Worm (Caenorhabditis elegans): Measurements from ENCODE around the gene Y57A10C.1.
"Not testable (repeated sequence)": the region's sequence is repeated elsewhere in the genome, so short reads cannot be mapped to it uniquely, and the experiment has no call there.

Y57A10C.1 gene

DNA sequence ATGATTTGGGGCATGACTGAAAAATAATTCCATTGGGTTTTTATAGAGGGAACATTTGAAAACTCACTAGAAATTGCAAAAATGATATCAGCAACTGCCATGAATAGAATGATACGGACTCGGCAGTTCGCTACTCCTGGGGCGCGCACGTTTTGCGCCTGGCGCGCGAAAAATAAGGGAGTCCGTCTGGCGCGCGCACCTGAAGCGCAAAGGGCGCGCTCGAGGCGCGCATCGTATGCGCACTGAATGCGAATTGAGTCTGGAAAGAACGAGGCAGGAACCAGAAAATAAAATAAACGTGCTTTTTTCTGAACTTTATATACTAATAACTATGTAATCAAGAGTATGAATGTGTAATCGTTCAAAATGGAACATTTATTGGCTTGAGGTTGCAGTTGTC, 28.8 kb upstream of the Y57A10C.1 start, which contains the start of gene Y57A10C.10:
Gene Y57A10C.10 (minus strand): TSS at position 101 of the 400 bp plus-strand sequence.
- not testable (repeated sequence) for TF ChIP-seq ref-1 (GFP tag; conservative IDR thresholded peaks at IDR 0.05); ztf-29 (GFP tag; IDR thresholded peaks at IDR 0.05); med-1 (GFP tag; optimal IDR thresholded peaks at IDR 0.05; ENCODE audit: insufficient read depth)

DNA sequence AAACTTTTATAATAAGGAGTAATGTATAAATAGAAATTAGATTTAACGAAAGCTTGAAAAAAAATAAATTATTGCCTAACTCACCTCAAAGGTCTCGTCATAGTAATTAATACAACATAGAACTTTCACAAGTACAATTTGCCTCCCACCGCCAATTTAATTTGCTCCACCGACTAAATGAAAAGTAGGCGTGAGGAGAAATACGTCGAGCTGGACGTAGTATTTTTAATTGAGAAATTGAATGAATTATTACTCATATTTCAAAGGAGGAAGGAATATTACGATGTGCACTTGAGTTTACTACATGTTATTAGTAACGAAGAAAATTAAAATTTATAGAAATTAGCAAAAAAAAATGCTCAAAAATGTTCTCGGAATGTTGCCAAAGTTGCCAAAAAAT, 26.1 kb upstream of the Y57A10C.1 start, which contains the start of gene Y57A10C.9:
Gene Y57A10C.9 (minus strand): TSS at position 101 of the 400 bp plus-strand sequence.
- no peak for TF ChIP-seq ref-1 (GFP tag; conservative IDR thresholded peaks at IDR 0.05)
- no peak for TF ChIP-seq med-1 (GFP tag; optimal IDR thresholded peaks at IDR 0.05; ENCODE audit: insufficient read depth)
- TF ChIP-seq ztf-29 (GFP tag; IDR thresholded peaks at IDR 0.05) = no peak
- TF ChIP-seq cog-1 (tag; optimal IDR thresholded peaks at IDR 0.05) = no peak
- no peak for TF ChIP-seq T22C8.4 (GFP tag; IDR thresholded peaks at IDR 0.05)
- TF ChIP-seq ztf-23 (GFP tag; IDR thresholded peaks at IDR 0.05) = no peak
- TF ChIP-seq tab-1 (GFP tag; IDR thresholded peaks at IDR 0.05) = no peak
- TF ChIP-seq klf-2 (GFP tag; conservative IDR thresholded peaks at IDR 0.05) = no peak
- TF ChIP-seq flt-1 (GFP tag; IDR thresholded peaks at IDR 0.05) = no peak

DNA sequence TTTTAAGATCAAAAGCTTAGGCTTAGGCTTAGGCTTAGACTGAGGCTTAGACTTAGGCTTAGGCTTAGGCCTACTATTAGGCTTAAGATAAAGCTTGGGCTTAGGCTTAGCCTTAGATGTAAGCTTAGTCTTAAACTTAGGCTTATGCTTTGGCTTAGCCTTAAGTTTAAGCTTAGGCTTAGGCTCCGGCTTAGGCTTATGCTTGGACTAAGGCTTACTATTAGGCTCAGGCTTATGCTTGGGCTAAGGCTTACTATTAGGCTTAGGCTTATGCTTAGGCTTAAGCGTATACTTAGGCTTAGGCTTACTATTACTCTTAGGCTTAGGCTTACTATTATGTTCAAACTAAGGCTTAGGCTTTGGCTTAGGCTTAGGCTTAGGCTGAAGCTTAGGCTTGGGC, 24.4 kb upstream of the Y57A10C.1 start:
- TF ChIP-seq klf-2 (GFP tag; conservative IDR thresholded peaks at IDR 0.05) = no peak
- TF ChIP-seq flt-1 (GFP tag; IDR thresholded peaks at IDR 0.05) = no peak
- TF ChIP-seq T22C8.4 (GFP tag; IDR thresholded peaks at IDR 0.05) = no peak
- no peak for TF ChIP-seq tab-1 (GFP tag; IDR thresholded peaks at IDR 0.05)
- no peak for TF ChIP-seq ztf-29 (GFP tag; IDR thresholded peaks at IDR 0.05)
- TF ChIP-seq ref-1 (GFP tag; conservative IDR thresholded peaks at IDR 0.05) = no peak
- no peak for TF ChIP-seq med-1 (GFP tag; optimal IDR thresholded peaks at IDR 0.05; ENCODE audit: insufficient read depth)
- no peak for TF ChIP-seq ztf-23 (GFP tag; IDR thresholded peaks at IDR 0.05)
- TF ChIP-seq cog-1 (tag; optimal IDR thresholded peaks at IDR 0.05) = no peak

DNA sequence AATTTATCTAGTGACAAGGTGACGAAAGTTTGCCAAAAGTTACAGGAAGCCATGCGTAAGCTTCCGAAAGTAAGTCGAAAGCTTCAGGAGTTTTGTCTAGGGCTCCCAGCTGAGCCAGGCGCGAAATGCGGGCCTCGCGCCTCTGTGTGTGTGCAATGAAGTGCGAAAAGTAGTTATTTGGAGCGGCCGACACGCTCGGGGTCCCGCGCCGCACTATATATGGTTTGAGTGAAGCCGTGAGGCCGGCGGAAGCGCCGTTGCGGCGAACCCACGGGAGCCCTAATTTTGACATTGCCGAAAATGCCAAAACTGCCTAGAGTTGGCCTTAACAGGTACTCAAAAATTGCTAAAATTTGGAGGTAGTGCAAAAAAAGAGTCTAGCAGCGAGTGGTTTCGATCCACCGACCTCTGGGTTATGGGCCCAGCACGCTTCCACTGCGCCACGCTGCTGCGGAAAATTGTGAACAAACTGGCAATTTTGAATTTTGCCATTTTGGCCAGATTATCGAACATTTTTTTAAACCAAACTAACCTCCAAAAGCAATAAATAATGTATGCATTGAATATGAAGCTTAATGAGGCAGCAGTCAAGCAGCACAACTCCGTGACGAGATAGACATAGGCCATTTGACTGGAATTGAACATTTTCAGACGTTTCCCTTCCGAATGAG, 23.0 kb upstream of the Y57A10C.1 start:
- no peak for TF ChIP-seq med-1 (GFP tag; optimal IDR thresholded peaks at IDR 0.05; ENCODE audit: insufficient read depth)
- no peak for TF ChIP-seq klf-2 (GFP tag; conservative IDR thresholded peaks at IDR 0.05)
- no peak for TF ChIP-seq flt-1 (GFP tag; IDR thresholded peaks at IDR 0.05)
- TF ChIP-seq tab-1 (GFP tag; IDR thresholded peaks at IDR 0.05) = no peak

DNA sequence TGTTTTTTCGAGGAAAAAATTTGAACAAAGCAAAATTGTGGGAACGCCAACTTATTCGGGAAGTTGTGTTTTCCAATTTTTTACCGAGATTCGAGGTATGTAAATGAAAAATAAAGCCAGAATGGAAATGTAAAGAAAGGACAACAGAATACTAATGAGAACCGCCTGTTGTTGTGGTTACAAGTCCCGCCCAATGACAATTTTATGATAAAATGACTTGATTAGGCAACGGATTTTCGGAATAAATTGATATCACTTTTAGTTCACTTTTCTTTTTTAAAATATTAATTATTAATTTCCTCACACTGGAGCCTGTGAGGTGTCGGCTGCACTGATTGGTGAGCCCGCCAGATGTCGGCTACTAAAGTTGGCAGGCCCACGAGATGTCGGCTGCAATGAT, 20.0 kb upstream of the Y57A10C.1 start, which contains the start of gene dct-12:
Gene dct-12 (minus strand): TSS at position 101 of the 400 bp plus-strand sequence.
- TF ChIP-seq tab-1 (GFP tag; IDR thresholded peaks at IDR 0.05) (no peak), flt-1 (GFP tag; IDR thresholded peaks at IDR 0.05) (no peak), med-1 (GFP tag; optimal IDR thresholded peaks at IDR 0.05; ENCODE audit: insufficient read depth) (no peak), ref-1 (GFP tag; conservative IDR thresholded peaks at IDR 0.05) (no peak), ztf-29 (GFP tag; IDR thresholded peaks at IDR 0.05) (no peak), klf-2 (GFP tag; conservative IDR thresholded peaks at IDR 0.05) (no peak), T22C8.4 (GFP tag; IDR thresholded peaks at IDR 0.05) (no peak), ztf-23 (GFP tag; IDR thresholded peaks at IDR 0.05) (no peak), cog-1 (tag; optimal IDR thresholded peaks at IDR 0.05) (no peak)

DNA sequence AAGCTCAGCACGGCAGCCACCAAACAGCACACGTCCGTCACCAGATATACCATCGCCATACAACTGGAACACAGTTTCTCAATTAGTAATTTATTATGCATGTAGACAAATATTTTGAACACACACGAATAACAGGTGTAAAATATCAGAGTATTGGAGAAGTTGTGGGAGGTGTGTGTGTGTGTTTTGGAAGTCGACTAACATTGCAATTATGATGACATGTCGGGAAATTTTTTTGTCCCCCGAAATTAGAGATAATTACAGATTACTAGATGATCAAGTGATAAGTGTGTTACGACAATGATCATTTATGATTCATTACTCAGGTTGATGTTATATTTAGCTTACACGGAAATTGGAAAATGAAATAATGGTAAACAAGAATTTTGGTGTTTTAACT, 17.4 kb upstream of the Y57A10C.1 start, which contains the start of gene Y57A10C.8:
Gene Y57A10C.8 (minus strand): TSS at position 101 of the 400 bp plus-strand sequence.
- TF ChIP-seq ztf-23 (GFP tag; IDR thresholded peaks at IDR 0.05) = no peak

DNA sequence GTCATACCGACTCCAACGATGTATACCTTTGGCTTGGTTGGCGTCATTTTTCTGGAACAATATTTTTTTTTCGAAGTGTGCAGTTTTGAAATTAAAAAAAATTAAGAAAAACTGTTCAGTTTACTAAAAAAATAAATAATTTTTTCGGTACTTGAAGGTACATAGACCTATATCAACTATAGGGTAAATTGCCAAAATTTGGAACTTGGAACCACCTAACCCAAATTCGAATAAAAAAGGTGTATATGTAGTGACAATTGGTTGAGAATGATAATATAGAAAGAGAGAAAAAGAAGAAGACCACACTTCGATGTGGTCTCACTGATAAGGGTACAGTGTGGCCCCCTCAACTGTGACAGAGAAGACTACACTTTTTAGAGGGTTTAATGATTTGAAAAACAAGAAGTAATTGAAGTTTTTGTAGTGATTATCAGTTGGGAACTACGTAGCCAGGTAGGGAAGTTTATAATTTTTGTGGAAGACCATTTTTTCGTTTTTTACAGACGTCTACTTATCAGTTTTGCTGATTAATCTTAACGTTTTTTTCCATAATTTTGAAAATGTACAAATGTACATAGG, 13.4 kb upstream of the Y57A10C.1 start, which contains the start of gene daf-22:
Gene daf-22 (minus strand): TSS at position 51 of the 579 bp plus-strand sequence.
- TF ChIP-seq cog-1 (tag; optimal IDR thresholded peaks at IDR 0.05) (no peak), ztf-23 (GFP tag; IDR thresholded peaks at IDR 0.05) (no peak), T22C8.4 (GFP tag; IDR thresholded peaks at IDR 0.05) (no peak), tab-1 (GFP tag; IDR thresholded peaks at IDR 0.05) (no peak), ztf-29 (GFP tag; IDR thresholded peaks at IDR 0.05) (no peak), ref-1 (GFP tag; conservative IDR thresholded peaks at IDR 0.05) (no peak)

DNA sequence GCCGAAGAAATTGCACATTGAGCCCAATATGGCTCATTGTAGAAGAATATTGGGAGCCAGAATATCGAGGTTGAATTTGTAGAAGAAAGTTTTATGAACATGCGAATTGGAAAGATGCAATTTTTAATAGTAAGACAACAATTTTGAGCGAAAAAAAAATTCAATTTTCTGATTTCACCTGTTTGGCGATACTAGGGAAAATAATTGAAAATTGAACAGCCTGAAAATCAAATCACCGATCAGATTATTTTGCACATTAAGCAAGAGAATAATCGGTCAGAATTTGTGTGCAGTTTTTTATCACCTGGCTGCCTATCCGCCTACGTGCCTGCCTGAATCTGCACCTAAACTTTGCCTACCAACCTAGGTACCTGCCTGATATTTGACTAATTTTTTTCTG, 8.2 kb upstream of the Y57A10C.1 start, which contains the start of gene sre-26:
Gene sre-26 (minus strand): TSS at position 101 of the 400 bp plus-strand sequence.
- no peak for TF ChIP-seq tab-1 (GFP tag; IDR thresholded peaks at IDR 0.05)

DNA sequence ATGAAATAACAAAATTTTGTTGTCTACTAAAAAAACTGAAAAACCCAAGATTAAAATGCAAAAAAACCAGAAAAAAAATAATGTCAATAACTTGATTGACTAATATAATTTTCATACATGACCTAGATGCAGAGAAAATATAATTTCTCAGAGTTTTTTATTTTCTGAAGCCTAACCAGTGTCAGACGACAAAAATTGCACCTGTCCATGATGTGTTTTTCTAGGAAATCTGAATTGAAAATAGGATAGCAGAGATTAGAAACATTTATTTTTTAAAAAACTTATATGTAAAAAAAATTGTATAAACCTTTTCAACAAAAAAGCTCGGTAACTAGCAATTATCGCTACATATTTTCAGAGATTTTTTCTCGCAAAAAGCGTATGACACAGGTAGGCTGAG, 5.7 kb upstream of the Y57A10C.1 start:
- TF ChIP-seq ztf-23 (GFP tag; IDR thresholded peaks at IDR 0.05) = no peak
- TF ChIP-seq tab-1 (GFP tag; IDR thresholded peaks at IDR 0.05) = no peak
- TF ChIP-seq T22C8.4 (GFP tag; IDR thresholded peaks at IDR 0.05) = no peak
- TF ChIP-seq ztf-29 (GFP tag; IDR thresholded peaks at IDR 0.05) = no peak
- TF ChIP-seq med-1 (GFP tag; optimal IDR thresholded peaks at IDR 0.05; ENCODE audit: insufficient read depth) = no peak
- TF ChIP-seq klf-2 (GFP tag; conservative IDR thresholded peaks at IDR 0.05) = no peak
- no peak for TF ChIP-seq flt-1 (GFP tag; IDR thresholded peaks at IDR 0.05)
- no peak for TF ChIP-seq cog-1 (tag; optimal IDR thresholded peaks at IDR 0.05)
- TF ChIP-seq ref-1 (GFP tag; conservative IDR thresholded peaks at IDR 0.05) = no peak

DNA sequence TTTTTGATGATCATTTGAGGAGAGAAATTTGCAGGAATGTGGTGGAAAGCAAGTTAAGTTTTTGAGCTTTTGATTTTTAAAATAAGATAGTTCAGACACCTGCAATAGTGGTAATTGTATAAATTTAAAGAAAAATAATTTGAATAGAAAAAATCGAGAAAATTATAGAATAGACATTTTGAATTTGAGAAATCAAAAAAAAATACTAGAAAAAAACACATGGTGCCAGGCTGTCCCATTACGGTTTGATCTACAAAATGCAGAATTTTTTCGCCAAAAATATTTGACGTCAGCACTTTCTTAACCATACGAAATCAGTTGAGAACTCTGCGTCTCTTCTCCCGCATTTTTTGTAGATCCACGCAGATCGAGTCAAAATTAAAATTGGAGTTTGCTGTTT, 5.2 kb upstream of the Y57A10C.1 start, which contains the start of gene sre-27:
Gene sre-27 (minus strand): TSS at position 101 of the 400 bp plus-strand sequence.
- TF ChIP-seq T22C8.4 (GFP tag; IDR thresholded peaks at IDR 0.05) (no peak), ztf-29 (GFP tag; IDR thresholded peaks at IDR 0.05) (no peak), tab-1 (GFP tag; IDR thresholded peaks at IDR 0.05) (no peak)

All from whole organism, midembryonic.